Fruit fly (Drosophila melanogaster): ENCODE measurements around the gene CG13082.

The CG13082 gene

dm6 chr2L:19543010-19543564 lies 4.9 kb downstream of the CG13082 start:
- TF ChIP-seq Sry-β (GFP tag; optimal IDR thresholded peaks at IDR 0.05) (peak; percentile 71), PHDP (tag; optimal IDR thresholded peaks at IDR 0.05) (peak; percentile 3), CG2120 (GFP tag; optimal IDR thresholded peaks at IDR 0.05) (peak; percentile 7), CG15479 (GFP tag; optimal IDR thresholded peaks at IDR 0.05) (peak; percentile 60), CG2678 (tag; optimal IDR thresholded peaks at IDR 0.05) (peak; percentile 5), tin (GFP tag; optimal IDR thresholded peaks at IDR 0.05) (no peak), corto (GFP tag; optimal IDR thresholded peaks at IDR 0.05) (peak; percentile 3), H15 (GFP tag; IDR thresholded peaks at IDR 0.05) (no peak), Med (GFP tag) (peak; percentile 34), grau (tag; optimal IDR thresholded peaks at IDR 0.05) (peak; percentile 11), exex (tag; optimal IDR thresholded peaks at IDR 0.05) (peak; percentile 41), disco-r (GFP tag; optimal IDR thresholded peaks at IDR 0.05) (no peak), lbe (GFP tag; optimal IDR thresholded peaks at IDR 0.05) (peak; percentile 12), z (GFP tag; IDR thresholded peaks at IDR 0.05) (no peak), eve (GFP tag; optimal IDR thresholded peaks at IDR 0.05) (peak in 1 of 2 experiments; percentile 63), row (GFP tag; IDR thresholded peaks at IDR 0.05) (0 out of 3 replicates have a peak, but pooled peaks have one; percentile 5), CG11696 (GFP tag; IDR thresholded peaks at IDR 0.05) (0 out of 2 replicates have a peak, but pooled peaks have one; percentile 25)

dm6 chr2L:19546869-19547710 lies 8.9 kb downstream of the CG13082 start, which contains the start of gene CG10337:
TSS of gene CG10337 (minus strand) at chr2L:19546959.
- TF ChIP-seq CG8089 (GFP tag; optimal IDR thresholded peaks at IDR 0.05): no peak
- TF ChIP-seq CG8388 (GFP tag; optimal IDR thresholded peaks at IDR 0.05): peak; percentile 6
- no peak for TF ChIP-seq Sin3A (optimal IDR thresholded peaks at IDR 0.05)
- no peak for TF ChIP-seq Dref (GFP tag; IDR thresholded peaks at IDR 0.05)
- TF ChIP-seq slou (GFP tag; optimal IDR thresholded peaks at IDR 0.05): no peak
- TF ChIP-seq HLHmδ (GFP tag; optimal IDR thresholded peaks at IDR 0.05): no peak
- peak; percentile 60 for TF ChIP-seq CG10147 (GFP tag; optimal IDR thresholded peaks at IDR 0.05)
- no peak for TF ChIP-seq repo (GFP tag; optimal IDR thresholded peaks at IDR 0.05)
- TF ChIP-seq CG30020 (tag; optimal IDR thresholded peaks at IDR 0.05): no peak
- no peak; the same call in 1 of the 2 replicates for TF ChIP-seq gsb (GFP tag; IDR thresholded peaks at IDR 0.05)
- TF ChIP-seq emc (GFP tag; optimal IDR thresholded peaks at IDR 0.05): no peak
- TF ChIP-seq CG1024 (GFP tag; IDR thresholded peaks at IDR 0.05): no peak
- TF ChIP-seq HHEX (GFP tag; optimal IDR thresholded peaks at IDR 0.05): peak; percentile 40
- TF ChIP-seq da (GFP tag; optimal IDR thresholded peaks at IDR 0.05): no peak
- no peak for TF ChIP-seq C15 (GFP tag; IDR thresholded peaks at IDR 0.05)
- TF ChIP-seq otp (GFP tag; IDR thresholded peaks at IDR 0.05): peak; percentile 52; the same call in 1 of the 3 replicates
- no peak for TF ChIP-seq CG31365 (tag; optimal IDR thresholded peaks at IDR 0.05)
- TF ChIP-seq ara (GFP tag; IDR thresholded peaks at IDR 0.05): peak; percentile 48
- TF ChIP-seq H15 (GFP tag; IDR thresholded peaks at IDR 0.05): no peak
- TF ChIP-seq gfzf (GFP tag; optimal IDR thresholded peaks at IDR 0.05): no peak
- peak; percentile 1 for TF ChIP-seq pnt (GFP tag; optimal IDR thresholded peaks at IDR 0.05)
- TF ChIP-seq CG4820 (GFP tag; optimal IDR thresholded peaks at IDR 0.05): peak; percentile 7
- no peak for TF ChIP-seq zen (tag; optimal IDR thresholded peaks at IDR 0.05)
- TF ChIP-seq CG4404 (GFP tag; IDR thresholded peaks at IDR 0.05): no peak
- peak; percentile 7 for TF ChIP-seq CG12104 (GFP tag; optimal IDR thresholded peaks at IDR 0.05)
- TF ChIP-seq ap (GFP tag; IDR thresholded peaks at IDR 0.05): no peak
- TF ChIP-seq CG3065 (GFP tag; optimal IDR thresholded peaks at IDR 0.05): no peak
- TF ChIP-seq toy (GFP tag; IDR thresholded peaks at IDR 0.05): no peak
- TF ChIP-seq CG15601 (tag; optimal IDR thresholded peaks at IDR 0.05): peak; percentile 34
- TF ChIP-seq CG30431 (GFP tag; optimal IDR thresholded peaks at IDR 0.05): no peak
- TF ChIP-seq CG34224 (GFP tag; IDR thresholded peaks at IDR 0.05; ENCODE audit: partially characterized antibody): 0 out of 3 replicates have a peak, but pooled peaks have one; percentile 25
- TF ChIP-seq CG17829 (tag; optimal IDR thresholded peaks at IDR 0.05): peak; percentile 5
- no peak for TF ChIP-seq Tbp (GFP tag; optimal IDR thresholded peaks at IDR 0.05)
